Worm (Caenorhabditis elegans): Measurements from ENCODE around the gene R12B2.7.

Gene R12B2.7

ce11 chrIII:5782080-5782479 is 32.8 kb upstream of the R12B2.7 start (continued):
- TF ChIP-seq sea-2 (GFP tag; IDR thresholded peaks at IDR 0.05), result no peak
- no peak for TF ChIP-seq B0336.3 (GFP tag; IDR thresholded peaks at IDR 0.05)
- no peak for TF ChIP-seq ztf-22 (GFP tag; optimal IDR thresholded peaks at IDR 0.05)
- no peak for TF ChIP-seq egl-18 (GFP tag; IDR thresholded peaks at IDR 0.05)
- TF ChIP-seq Y95B8A.8 (GFP tag; IDR thresholded peaks at IDR 0.05), result no peak
- TF ChIP-seq fkh-3 (tag; optimal IDR thresholded peaks at IDR 0.05), result no peak
- TF ChIP-seq snpc-3.4 (tag; optimal IDR thresholded peaks at IDR 0.05), result no peak
- no peak for TF ChIP-seq atf-7 (tag; optimal IDR thresholded peaks at IDR 0.05)
- TF ChIP-seq tbp1 (GFP tag; optimal IDR thresholded peaks at IDR 0.05), result peak; percentile 85
- TF ChIP-seq athp-1 (tag; optimal IDR thresholded peaks at IDR 0.05), result no peak
- no peak for TF ChIP-seq Y53G8AR.9 (GFP tag; conservative IDR thresholded peaks at IDR 0.05)
- no peak for TF ChIP-seq nfyb-1 (GFP tag; IDR thresholded peaks at IDR 0.05)
- no peak for TF ChIP-seq B0019.2 (GFP tag; conservative IDR thresholded peaks at IDR 0.05)
- no peak for TF ChIP-seq attf-6 (GFP tag; IDR thresholded peaks at IDR 0.05)
- no peak for TF ChIP-seq hmg-20 (GFP tag; IDR thresholded peaks at IDR 0.05)
- TF ChIP-seq chd-7 (tag; optimal IDR thresholded peaks at IDR 0.05), result no peak
- peak; percentile 13 for TF ChIP-seq him-1 (tag; optimal IDR thresholded peaks at IDR 0.05)
- no peak for TF ChIP-seq tlf-1 (GFP tag; optimal IDR thresholded peaks at IDR 0.05)
- no peak for TF ChIP-seq B0035.1 (tag; optimal IDR thresholded peaks at IDR 0.05)
- TF ChIP-seq ceh-79 (tag; optimal IDR thresholded peaks at IDR 0.05), result no peak
- TF ChIP-seq madf-6 (GFP tag; IDR thresholded peaks at IDR 0.05), result peak; percentile 46; the same call in 1 of the 2 replicates
- 0 out of 2 replicates have a peak, but pooled peaks have one; percentile 22 for TF ChIP-seq F33H1.4 (GFP tag; IDR thresholded peaks at IDR 0.05)
- no peak for TF ChIP-seq pha-4 (tag; optimal IDR thresholded peaks at IDR 0.05)
- no peak for TF ChIP-seq attf-5 (GFP tag; optimal IDR thresholded peaks at IDR 0.05)
- TF ChIP-seq ets-4 (GFP tag; optimal IDR thresholded peaks at IDR 0.05), result no peak
- TF ChIP-seq snpc-1.3 (tag; optimal IDR thresholded peaks at IDR 0.05; ENCODE audit: insufficient read depth), result no peak
- no peak for TF ChIP-seq rec-8 (tag; optimal IDR thresholded peaks at IDR 0.05)
- TF ChIP-seq nhr-90 (tag; optimal IDR thresholded peaks at IDR 0.05), result peak; percentile 18
- no peak for TF ChIP-seq snpc-4 (GFP tag; optimal IDR thresholded peaks at IDR 0.05)
- no peak for TF ChIP-seq snpc-4 (tag; optimal IDR thresholded peaks at IDR 0.05)
- no peak for TF ChIP-seq cebp-2 (GFP tag; IDR thresholded peaks at IDR 0.05)
- TF ChIP-seq akir-1 (GFP tag; optimal IDR thresholded peaks at IDR 0.05), result no peak
- TF ChIP-seq mel-28 (tag; optimal IDR thresholded peaks at IDR 0.05; ENCODE audit: borderline replicate concordance), result no peak
- peak; percentile 28 for TF ChIP-seq ztf-18 (tag; optimal IDR thresholded peaks at IDR 0.05)
- no peak for TF ChIP-seq ceh-100 (GFP tag; IDR thresholded peaks at IDR 0.05)
- no peak for TF ChIP-seq ztf-28 (GFP tag; IDR thresholded peaks at IDR 0.05)
- no peak for TF ChIP-seq lir-1 (GFP tag; conservative IDR thresholded peaks at IDR 0.05)
- TF ChIP-seq dox-1 (GFP tag; IDR thresholded peaks at IDR 0.05), result no peak
- no peak for TF ChIP-seq unc-130 (GFP tag; optimal IDR thresholded peaks at IDR 0.05)
- TF ChIP-seq nhr-120 (GFP tag; IDR thresholded peaks at IDR 0.05), result no peak
- no peak for TF ChIP-seq ztf-6 (GFP tag; IDR thresholded peaks at IDR 0.05)
- TF ChIP-seq madf-3 (GFP tag; IDR thresholded peaks at IDR 0.05), result no peak
- peak; percentile 60 for TF ChIP-seq rpc-1 (optimal IDR thresholded peaks at IDR 0.05)
- TF ChIP-seq rpc-1 (tag; optimal IDR thresholded peaks at IDR 0.05), result peak; percentile 81
- peak; percentile 38; the same call in 1 of the 2 replicates for TF ChIP-seq D2030.7 (GFP tag; IDR thresholded peaks at IDR 0.05)
- TF ChIP-seq lag-1 (GFP tag; IDR thresholded peaks at IDR 0.05), result no peak
- no peak for TF ChIP-seq ztf-3 (GFP tag; optimal IDR thresholded peaks at IDR 0.05)
- no peak for TF ChIP-seq F23B12.7 (tag; optimal IDR thresholded peaks at IDR 0.05; ENCODE audit: insufficient read depth)

Data from whole organism, young adult.